Worm (Caenorhabditis elegans) whole organism, L4/young adult: ENCODE results near the gene srg-58.

Experiments
- W03F9.2 ChIP-seq: fragments of 150-350 bp; optimal IDR thresholded peaks from 2 replicates; lab custom pipeline; 2014; ENCODE audit warnings: missing biosample characterization, missing genetic modification characterization
- dao-5 ChIP-seq: sonication (generic microtip); optimal IDR thresholded peaks from 2 replicates; lab custom pipeline; 2016; ENCODE audit warnings: missing genotype, missing genetic modification characterization, moderate library complexity, missing compliant biosample characterization
- him-1 ChIP-seq: sonication (generic microtip); optimal IDR thresholded peaks from 2 replicates; lab custom pipeline; 2016; ENCODE audit warnings: missing genotype, missing genetic modification reagents, missing genetic modification characterization, missing compliant biosample characterization

DNA sequence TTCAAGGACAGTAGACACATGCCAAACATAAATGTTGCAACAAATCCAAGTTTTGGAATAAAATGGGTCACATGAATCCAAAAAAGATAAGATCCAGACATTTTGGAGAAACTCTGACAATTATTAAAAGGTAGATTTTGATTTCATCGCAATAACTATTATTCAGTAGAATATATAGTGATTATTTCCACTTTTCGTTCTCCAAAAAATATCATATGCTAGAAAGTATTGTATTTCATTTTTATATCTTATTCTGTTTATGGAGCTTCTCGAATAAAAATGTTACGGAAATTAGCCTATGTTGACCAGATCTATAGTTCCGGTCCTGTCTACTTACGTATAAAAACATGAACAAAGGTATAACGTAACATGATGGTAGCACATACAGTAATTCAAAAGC, 32.3 kb downstream of the srg-58 start, which contains the start of gene str-13:
- no peak for TF ChIP-seq him-1 (tag; lab: Kevin White, UChicago)
- TF ChIP-seq W03F9.2 (tag; lab: Kevin White, UChicago): no peak
- no peak for TF ChIP-seq dao-5
